Fruit fly (Drosophila melanogaster) S2 (cell line): ENCODE results near the gene CG46025.
A peak's percentile ranks its signal among the peaks of the same experiment; 100 is the strongest.

Source experiments
- CG8478 ChIP-seq: fragments of >200 bp; optimal IDR thresholded peaks from 2 replicates; lab custom pipeline; 2018
- CTCF ChIP-seq, 2 experiments: fragments of >200 bp; optimal IDR thresholded peaks; 2 replicates each; lab custom pipeline; 2018

The CG46025 gene

DNA sequence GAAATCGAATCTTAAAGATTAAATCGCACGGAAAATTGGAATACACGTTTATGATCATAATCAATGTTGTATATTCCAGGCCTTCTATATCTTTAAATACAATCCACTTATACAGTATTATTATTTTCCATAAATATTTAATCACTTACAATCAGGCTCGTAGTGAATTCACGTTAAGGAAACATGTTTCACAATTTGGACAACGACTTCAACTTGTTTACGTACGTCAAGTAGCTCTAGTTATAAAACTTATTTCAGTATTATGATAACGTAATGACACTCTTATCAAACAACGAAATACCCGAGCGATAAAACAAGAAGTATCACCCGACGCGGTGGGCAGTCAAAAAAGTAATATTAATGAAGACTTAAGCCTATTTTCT, 37.4 kb downstream of the CG46025 start:
- TF ChIP-seq CTCF (optimal IDR thresholded peaks at IDR 0.05; lab: Kevin White, UChicago) (no peak), CG8478 (lab: Kevin White, UChicago) (no peak)

DNA sequence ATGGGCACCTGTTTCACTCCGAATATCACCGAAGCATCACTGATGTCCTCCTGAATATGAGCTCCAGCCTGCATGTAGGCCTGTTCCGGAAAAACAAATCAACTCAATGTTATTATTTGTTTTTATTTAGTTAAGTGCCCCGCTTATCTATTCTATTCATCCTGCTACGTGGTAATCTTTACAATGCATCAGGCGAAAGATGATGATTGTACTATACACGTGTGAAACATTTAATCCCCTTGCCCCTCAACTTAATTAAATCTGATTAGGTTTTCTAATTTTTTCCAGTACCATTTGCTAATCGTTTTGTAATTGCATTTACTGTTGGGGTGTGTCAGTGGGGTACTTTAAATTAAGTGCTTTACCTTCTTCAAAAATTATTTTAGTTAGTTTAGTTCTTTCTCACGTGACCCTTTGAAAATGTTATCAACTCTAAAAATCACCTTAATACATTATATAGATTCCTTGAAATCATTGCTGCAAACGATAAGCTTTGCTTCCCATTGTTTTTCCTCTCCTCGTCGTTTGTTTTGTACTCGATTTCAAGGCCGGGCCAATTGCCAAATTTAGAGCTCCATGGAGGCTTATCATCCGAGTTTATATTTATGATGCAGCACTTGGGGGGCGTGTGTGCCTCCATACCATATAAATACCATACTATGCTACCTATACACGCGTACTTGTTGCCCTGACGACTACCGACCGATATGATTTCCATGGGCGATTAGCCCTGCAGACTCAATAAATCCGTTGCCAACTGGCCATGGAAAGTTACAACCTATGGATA, 40.9 kb downstream of the CG46025 start:
- TF ChIP-seq CTCF (optimal IDR thresholded peaks at IDR 0.05; lab: Kevin White, UChicago) (no peak), CG8478 (lab: Kevin White, UChicago) (no peak)

DNA sequence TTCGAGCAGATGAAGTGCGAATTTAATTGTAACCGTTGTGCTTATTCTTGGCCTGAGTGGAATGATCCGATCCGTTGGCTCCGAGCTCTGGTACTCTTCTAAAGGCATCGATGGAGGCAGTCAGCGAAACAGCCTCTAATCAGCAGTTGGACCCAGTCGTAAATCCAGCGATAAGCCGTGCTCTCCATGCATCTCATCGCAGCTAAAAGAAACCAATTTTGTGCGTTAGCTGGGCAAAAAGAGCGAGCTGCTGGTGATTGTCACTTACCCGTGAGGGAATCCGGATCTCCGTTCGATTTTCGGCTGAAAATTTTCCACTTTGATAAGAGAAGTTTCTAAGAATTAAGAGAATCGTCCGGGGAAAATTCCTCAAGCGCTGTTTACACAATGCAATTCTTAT, 41.9 kb downstream of the CG46025 start, which contains the start of gene LKRSDH:
Gene LKRSDH, minus strand, starts transcription at position 101 of the 400 bp plus-strand sequence.
- TF ChIP-seq CG8478 (lab: Kevin White, UChicago) (no peak), CTCF (optimal IDR thresholded peaks at IDR 0.05; lab: Kevin White, UChicago) (no peak)

- TF ChIP-seq CTCF (optimal IDR thresholded peaks at IDR 0.05; lab: Kevin White, UChicago), result peak in 1 of 2 experiments; percentile 17
- no peak for TF ChIP-seq CG8478 (lab: Kevin White, UChicago)
Measured at dm6 chr2L:7799804-7800433, 45.9 kb downstream of the CG46025 start, which contains the start of the genes Herp and r2d2. Herp (minus strand) TSS chr2L:7800058. r2d2 (plus strand) TSS chr2L:7800147.

dm6 chr2L:7807563-7807962, 53.6 kb downstream of the CG46025 start:
- TF ChIP-seq CG8478 (lab: Kevin White, UChicago) (no peak), CTCF (optimal IDR thresholded peaks at IDR 0.05; lab: Kevin White, UChicago) (no peak)

dm6 chr2L:7808886-7809698, 55.1 kb downstream of the CG46025 start:
- TF ChIP-seq CG8478 (lab: Kevin White, UChicago) (no peak), CTCF (optimal IDR thresholded peaks at IDR 0.05; lab: Kevin White, UChicago) (peak; percentile 73 to 76)

DNA sequence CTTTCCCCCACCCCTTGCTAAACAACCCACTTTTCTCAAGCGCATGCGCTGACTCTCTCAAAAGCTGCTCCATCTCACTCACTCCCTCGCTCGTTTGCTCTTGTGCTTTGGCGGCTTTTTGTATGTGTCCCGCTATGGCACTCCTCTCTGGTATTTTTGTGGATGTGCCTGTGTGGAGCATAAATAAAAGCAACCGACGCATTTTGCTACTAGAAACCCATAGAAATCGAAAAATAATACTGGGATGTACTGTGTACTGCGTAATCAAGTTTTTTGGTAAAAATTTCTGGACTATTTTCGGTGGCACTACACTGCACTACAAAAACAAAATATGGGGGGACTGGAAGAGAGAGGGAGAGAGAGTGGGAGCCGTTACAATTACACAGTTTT, 55.7 kb downstream of the CG46025 start:
- TF ChIP-seq CG8478 (lab: Kevin White, UChicago) (no peak), CTCF (optimal IDR thresholded peaks at IDR 0.05; lab: Kevin White, UChicago) (no peak)

- TF ChIP-seq CG8478 (lab: Kevin White, UChicago) (no peak), CTCF (optimal IDR thresholded peaks at IDR 0.05; lab: Kevin White, UChicago) (peak in 1 of 2 experiments; percentile 1)
Measured at dm6 chr2L:7810519-7810918, 56.5 kb downstream of the CG46025 start, which contains the start of gene Cdc14. Cdc14 (minus strand) TSS chr2L:7810703.

DNA sequence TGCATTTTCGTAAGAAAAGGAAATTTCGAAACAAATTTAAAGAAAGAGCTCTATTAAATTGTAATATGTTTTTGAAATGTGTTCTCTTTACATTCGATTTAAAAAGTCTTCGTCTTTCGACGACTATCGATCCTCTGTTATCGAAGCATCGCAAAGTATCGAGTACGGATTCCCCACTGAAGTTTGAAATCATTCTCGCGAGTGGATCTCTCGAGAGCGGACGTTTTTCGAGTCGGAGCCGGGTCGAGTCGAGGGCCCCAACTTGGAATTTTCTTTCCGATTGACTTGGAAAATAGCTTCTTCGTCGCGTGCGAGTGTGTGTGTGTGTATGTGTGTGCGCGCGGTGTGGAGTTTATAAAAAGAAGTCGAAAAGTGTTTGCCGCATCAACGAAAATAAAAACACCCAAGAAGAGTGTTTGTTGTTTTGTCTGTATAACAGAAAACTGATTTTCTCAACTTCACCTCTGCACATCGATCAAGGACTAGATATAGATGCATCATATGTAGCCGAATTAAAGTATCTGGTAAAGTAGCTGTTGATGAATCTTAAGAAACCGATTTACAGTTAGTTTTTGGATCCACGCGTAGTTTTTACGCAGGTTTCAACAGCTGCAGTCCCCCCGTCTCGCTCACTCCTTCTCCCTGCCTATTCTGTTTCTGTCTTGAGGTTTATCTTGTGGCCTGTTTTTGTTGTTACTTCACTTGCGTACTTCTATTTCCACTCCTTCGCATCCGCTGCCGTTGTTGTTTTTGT, 57.5 kb downstream of the CG46025 start, which contains the start of gene LanB1:
Gene LanB1, plus strand, starts transcription at position 190 of the 754 bp plus-strand sequence.
- TF ChIP-seq CG8478 (lab: Kevin White, UChicago) (no peak), CTCF (optimal IDR thresholded peaks at IDR 0.05; lab: Kevin White, UChicago) (no peak)

DNA sequence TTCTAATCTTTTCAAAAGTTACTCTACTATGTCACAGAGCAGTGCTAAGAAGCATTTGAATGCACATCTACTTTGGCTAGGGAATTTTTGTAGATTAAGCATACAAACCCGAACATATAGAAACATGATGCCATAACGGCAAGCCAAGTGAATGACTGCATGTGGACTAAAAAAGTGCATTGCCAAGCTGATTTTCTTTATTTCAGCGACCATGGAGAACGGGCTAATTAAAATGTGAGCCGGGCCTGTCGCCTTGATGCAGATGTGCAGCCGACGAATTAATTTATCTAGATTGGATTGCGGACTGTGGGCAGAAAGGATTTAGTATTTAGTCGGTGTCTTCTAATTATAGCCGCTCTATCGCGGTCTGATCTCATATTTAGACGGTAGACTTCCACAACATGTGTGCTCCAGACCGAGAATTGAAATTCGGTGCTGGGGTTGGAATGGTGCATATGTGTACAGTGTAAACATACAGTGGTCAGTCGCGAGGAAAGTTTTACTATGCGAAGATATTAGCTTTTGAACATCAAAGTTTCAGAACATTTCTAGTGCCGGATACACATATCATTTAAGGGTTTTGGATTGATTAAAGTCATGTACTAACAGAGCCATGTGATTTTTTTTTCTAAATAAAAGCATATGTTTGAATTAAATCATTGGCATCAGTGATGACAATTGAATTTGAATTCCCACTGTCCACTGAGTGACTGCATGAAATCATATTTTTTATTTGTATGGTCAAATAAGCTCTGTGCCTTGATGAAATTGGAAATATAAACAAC, 58.8 kb downstream of the CG46025 start:
- TF ChIP-seq CTCF (optimal IDR thresholded peaks at IDR 0.05; lab: Kevin White, UChicago) (no peak), CG8478 (lab: Kevin White, UChicago) (no peak)

DNA sequence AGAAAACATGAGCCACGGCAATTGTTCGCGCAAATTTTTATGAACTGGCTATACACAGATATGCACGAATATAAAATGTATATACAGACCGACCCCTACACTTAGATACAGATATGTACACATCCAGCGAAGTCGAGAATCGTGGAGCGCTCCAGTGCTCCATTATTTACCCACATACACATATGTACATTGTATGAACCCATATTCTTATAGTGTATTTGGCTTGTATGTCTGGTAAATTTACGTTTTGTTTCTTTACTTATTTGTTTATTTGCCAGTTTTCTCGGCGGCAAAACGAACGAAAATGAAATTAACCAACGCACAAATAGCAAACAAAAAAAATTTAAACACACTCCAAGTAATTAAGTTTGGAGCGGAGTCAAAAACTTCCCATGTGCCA, 59.4 kb downstream of the CG46025 start:
- no peak for TF ChIP-seq CTCF (optimal IDR thresholded peaks at IDR 0.05; lab: Kevin White, UChicago)
- no peak for TF ChIP-seq CG8478 (lab: Kevin White, UChicago)
